Fruit fly (Drosophila melanogaster) whole organism, embryonic: ENCODE results near the gene CG17127.

ENCODE experiments used
- CG11093 ChIP-seq: fragments of 200-800 bp; sonication (Bioruptor generic); IDR thresholded peaks from 3 replicates; pipeline ENCODE4 v1.3.6; 2022; ENCODE audit warnings: missing biosample characterization, missing genetic modification characterization
- CG6689 ChIP-seq: fragments of 200-800 bp; sonication (Bioruptor generic); IDR thresholded peaks from 2 replicates; pipeline ENCODE4 v1.3.6; 2022; ENCODE audit warnings: missing biosample characterization, missing genetic modification characterization
- HHEX ChIP-seq: fragments of 200-800 bp; sonication (Bioruptor generic); optimal IDR thresholded peaks from 3 replicates; lab custom pipeline; 2017; ENCODE audit warnings: missing biosample characterization, mild to moderate bottlenecking, missing genetic modification characterization, missing genetic modification reagents
- Usf ChIP-seq: fragments of 200-800 bp; sonication (Bioruptor generic); optimal IDR thresholded peaks from 2 replicates; lab custom pipeline; 2017; ENCODE audit warnings: missing genotype, missing biosample characterization, missing genetic modification characterization
- ac ChIP-seq: fragments of 200-800 bp; sonication (Bioruptor generic); optimal IDR thresholded peaks from 3 replicates; lab custom pipeline; 2017; ENCODE audit warnings: missing biosample characterization, mild to moderate bottlenecking, missing genetic modification characterization
- ash1 ChIP-seq: fragments of 200-800 bp; sonication (Bioruptor generic); optimal IDR thresholded peaks from 2 replicates; lab custom pipeline; 2018; ENCODE audit warnings: missing biosample characterization, mild to moderate bottlenecking, missing genetic modification characterization
- bsh ChIP-seq, 2 experiments: fragments of 200-800 bp; sonication (Bioruptor generic); optimal IDR thresholded peaks; 2 replicates each; lab custom pipeline; 2017 to 2018; ENCODE audit warnings: mild to moderate bottlenecking in 2 of 2, missing biosample characterization in 2 of 2, missing genetic modification characterization in 2 of 2, moderate library complexity in 1 of 2
- trh ChIP-seq: fragments of 200-800 bp; sonication (Bioruptor generic); optimal IDR thresholded peaks from 2 replicates; lab custom pipeline; 2016; ENCODE audit warnings: missing biosample characterization, missing genetic modification characterization

DNA sequence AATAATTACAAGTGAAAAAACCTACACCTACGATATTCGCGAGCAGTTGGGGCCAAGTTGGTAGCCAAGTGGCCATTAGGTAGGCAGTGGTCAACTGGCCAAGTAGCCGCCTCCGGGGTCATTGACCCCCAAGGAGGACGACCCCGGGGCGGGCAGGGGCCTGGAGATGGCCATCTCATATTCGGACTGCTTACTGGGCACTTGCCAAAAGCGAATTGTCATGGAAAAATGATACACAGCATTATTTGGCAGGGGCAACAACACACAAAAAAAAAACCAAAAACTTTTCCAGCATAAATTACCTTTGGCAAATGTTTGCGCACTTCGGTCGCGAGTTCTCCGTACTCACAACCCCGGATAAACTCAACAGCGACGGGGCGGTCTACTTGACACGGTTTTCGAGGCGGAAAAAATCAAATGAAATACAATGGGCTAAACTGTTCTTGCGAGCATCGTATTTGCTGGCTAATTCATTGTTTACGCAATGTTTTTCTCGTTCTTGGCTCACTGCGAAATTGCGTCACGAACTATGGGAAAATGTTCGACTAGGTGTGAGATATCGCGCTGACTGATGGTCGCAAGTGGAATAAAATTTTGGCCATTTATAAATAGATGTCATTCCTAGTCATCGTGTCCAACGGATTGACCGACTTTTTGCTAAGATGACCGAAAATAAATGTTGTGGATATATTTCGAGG, 19.6 kb upstream of the CG17127 start:
- TF ChIP-seq trh (GFP tag; lab: Kevin White, UChicago) (no peak), ac (GFP tag; lab: Kevin White, UChicago) (no peak), Usf (GFP tag; lab: Kevin White, UChicago) (no peak), CG11093 (GFP tag; lab: Robert Waterston, UW) (no peak), bsh (GFP tag; optimal IDR thresholded peaks at IDR 0.05; lab: Kevin White, UChicago) (no peak), ash1 (no peak), CG6689 (no peak), HHEX (GFP tag; lab: Kevin White, UChicago) (no peak)
